Worm (Caenorhabditis elegans) whole organism, young adult: ENCODE measurements around the gene C07B5.8.

Experiments
- B0019.2 ChIP-seq: fragments of 200-800 bp; sonication (Bioruptor generic); conservative IDR thresholded peaks from 2 replicates; pipeline ENCODE4 v1.3.6; 2022; ENCODE audit warnings: missing genetic modification reagents, missing genetic modification characterization, missing compliant biosample characterization
- B0336.3 ChIP-seq: fragments of 200-800 bp; sonication (Bioruptor generic); IDR thresholded peaks from 2 replicates; pipeline ENCODE4 v1.3.6; 2022; ENCODE audit warnings: missing genetic modification characterization, missing compliant biosample characterization
- C06A6.2 ChIP-seq: fragments of 200-800 bp; sonication (Bioruptor generic); conservative IDR thresholded peaks from 2 replicates; pipeline ENCODE4 v1.3.6; 2022; ENCODE audit warnings: missing genetic modification characterization, missing compliant biosample characterization
- F52B5.7 ChIP-seq: sonication (generic microtip); optimal IDR thresholded peaks from 2 replicates; lab custom pipeline; 2016; ENCODE audit warnings: mild to moderate bottlenecking, missing genetic modification characterization, missing compliant biosample characterization
- F57A8.1 ChIP-seq: fragments of 200-800 bp; sonication (Bioruptor generic); optimal IDR thresholded peaks from 2 replicates; lab custom pipeline; 2018; ENCODE audit warnings: mild to moderate bottlenecking, missing genetic modification characterization, moderate library complexity, missing compliant biosample characterization
- Y53G8AR.9 ChIP-seq: fragments of 200-800 bp; sonication (Bioruptor generic); conservative IDR thresholded peaks from 2 replicates; pipeline ENCODE4 v1.3.6; 2022; ENCODE audit warnings: missing genetic modification reagents, missing genetic modification characterization, missing compliant biosample characterization
- ZK185.1 ChIP-seq: sonication (generic microtip); optimal IDR thresholded peaks from 2 replicates; lab custom pipeline; 2016; ENCODE audit warnings: mild to moderate bottlenecking, missing genetic modification characterization, missing compliant biosample characterization; ENCODE audit not compliant: poor library complexity, severe bottlenecking
- ama-1 ChIP-seq, 3 experiments: fragments of 150-350 bp in 1 of 3; sonication (generic microtip) in 2 of 3; optimal IDR thresholded peaks; 2 replicates each; lab custom pipeline; 2014 to 2018; ENCODE audit warnings: missing biosample characterization in 2 of 3, missing genetic modification characterization in 2 of 3, missing genetic modification reagents in 2 of 3
- aptf-2 ChIP-seq: fragments of 200-800 bp; sonication (Bioruptor generic); conservative IDR thresholded peaks from 2 replicates; pipeline ENCODE4 v1.3.6; 2022; ENCODE audit warnings: missing genetic modification reagents, missing genetic modification characterization, missing compliant biosample characterization
- aptf-3 ChIP-seq: fragments of 200-800 bp; sonication (Bioruptor generic); IDR thresholded peaks from 2 replicates; pipeline ENCODE4 v1.3.6; 2022; ENCODE audit warnings: missing genetic modification characterization, missing compliant biosample characterization
- athp-1 ChIP-seq: sonication (generic microtip); optimal IDR thresholded peaks from 2 replicates; lab custom pipeline; 2017; ENCODE audit warnings: mild to moderate bottlenecking, missing genetic modification characterization, missing compliant biosample characterization
- bed-1 ChIP-seq: fragments of 200-800 bp; sonication (Bioruptor generic); IDR thresholded peaks from 2 replicates; pipeline ENCODE4 v1.3.6; 2022; ENCODE audit warnings: missing genetic modification reagents, missing genetic modification characterization, missing compliant biosample characterization
- cebp-1 ChIP-seq, 2 experiments: fragments of 200-800 bp in 1 of 2; sonication (Bioruptor generic) in 1 of 2; sonication (generic microtip) in 1 of 2; IDR thresholded peaks in 1 of 2; optimal IDR thresholded peaks in 1 of 2; 2 replicates each; pipeline versions ENCODE4 v1.3.6 to Lab custom; 2017 to 2022; ENCODE audit warnings: missing compliant biosample characterization in 2 of 2, missing genetic modification characterization in 2 of 2, mild to moderate bottlenecking in 1 of 2, missing genetic modification reagents in 1 of 2, moderate library complexity in 1 of 2
- ceh-100 ChIP-seq: fragments of 200-800 bp; sonication (Bioruptor generic); IDR thresholded peaks from 2 replicates; pipeline ENCODE4 v1.3.6; 2022; ENCODE audit warnings: missing genetic modification reagents, missing genetic modification characterization, missing compliant biosample characterization
- ekl-4 ChIP-seq: fragments of 200-800 bp; sonication (Bioruptor generic); IDR thresholded peaks from 2 replicates; pipeline ENCODE4 v1.3.6; 2022; ENCODE audit warnings: missing genetic modification reagents, missing genetic modification characterization, missing compliant biosample characterization
- hlh-12 ChIP-seq: sonication (generic microtip); optimal IDR thresholded peaks from 2 replicates; lab custom pipeline; 2016; ENCODE audit warnings: missing genetic modification characterization, missing compliant biosample characterization
- hmg-1.2 ChIP-seq: fragments of 200-800 bp; sonication (Bioruptor generic); IDR thresholded peaks from 2 replicates; pipeline ENCODE4 v1.3.6; 2022; ENCODE audit warnings: missing genetic modification reagents, missing genetic modification characterization, missing compliant biosample characterization
- hmg-20 ChIP-seq: fragments of 200-800 bp; sonication (Bioruptor generic); IDR thresholded peaks from 2 replicates; pipeline ENCODE4 v1.3.6; 2022; ENCODE audit warnings: missing genetic modification reagents, missing genetic modification characterization, missing compliant biosample characterization
- lsl-1 ChIP-seq: fragments of 200-800 bp; sonication (Bioruptor generic); optimal IDR thresholded peaks from 2 replicates; lab custom pipeline; 2018; ENCODE audit warnings: mild to moderate bottlenecking, missing genetic modification characterization, moderate library complexity, missing compliant biosample characterization
- madf-10 ChIP-seq: sonication (generic microtip); optimal IDR thresholded peaks from 2 replicates; lab custom pipeline; 2016; ENCODE audit warnings: mild to moderate bottlenecking, missing genetic modification characterization, missing compliant biosample characterization
- madf-3 ChIP-seq: fragments of 200-800 bp; sonication (Bioruptor generic); IDR thresholded peaks from 2 replicates; pipeline ENCODE4 v1.3.6; 2022; ENCODE audit warnings: missing genetic modification reagents, missing genetic modification characterization, missing compliant biosample characterization
- mel-28 ChIP-seq: sonication (generic microtip); optimal IDR thresholded peaks from 2 replicates; lab custom pipeline; 2016; ENCODE audit warnings: borderline replicate concordance, mild to moderate bottlenecking, missing genetic modification characterization, missing compliant biosample characterization
- nfya-1 ChIP-seq: sonication (generic microtip); optimal IDR thresholded peaks from 2 replicates; lab custom pipeline; 2017; ENCODE audit warnings: antibody characterized with exemption, missing compliant biosample characterization, missing genetic modification characterization, borderline replicate concordance; ENCODE audit not compliant: insufficient read depth
- nhr-80 ChIP-seq: sonication (generic microtip); optimal IDR thresholded peaks from 2 replicates; lab custom pipeline; 2016; ENCODE audit warnings: missing genetic modification characterization, missing compliant biosample characterization
- snpc-1.1 ChIP-seq: sonication (generic microtip); optimal IDR thresholded peaks from 2 replicates; lab custom pipeline; 2017; ENCODE audit warnings: missing genetic modification characterization, mild to moderate bottlenecking, missing compliant biosample characterization, antibody characterized with exemption, moderate library complexity, missing genotype, missing genetic modification reagents; ENCODE audit not compliant: insufficient read depth
- snpc-1.3 ChIP-seq: sonication (generic microtip); optimal IDR thresholded peaks from 2 replicates; lab custom pipeline; 2017; ENCODE audit warnings: missing genetic modification characterization, mild to moderate bottlenecking, missing compliant biosample characterization, antibody characterized with exemption, moderate library complexity, missing genotype, missing genetic modification reagents; ENCODE audit not compliant: insufficient read depth
- tlf-1 ChIP-seq: fragments of 200-800 bp; sonication (Bioruptor generic); optimal IDR thresholded peaks from 2 replicates; lab custom pipeline; 2018; ENCODE audit warnings: mild to moderate bottlenecking, missing genetic modification characterization, missing compliant biosample characterization
- ztf-3 ChIP-seq: fragments of 200-800 bp; sonication (Bioruptor generic); optimal IDR thresholded peaks from 2 replicates; lab custom pipeline; 2018; ENCODE audit warnings: mild to moderate bottlenecking, missing genetic modification characterization, missing compliant biosample characterization

Gene C07B5.8

DNA sequence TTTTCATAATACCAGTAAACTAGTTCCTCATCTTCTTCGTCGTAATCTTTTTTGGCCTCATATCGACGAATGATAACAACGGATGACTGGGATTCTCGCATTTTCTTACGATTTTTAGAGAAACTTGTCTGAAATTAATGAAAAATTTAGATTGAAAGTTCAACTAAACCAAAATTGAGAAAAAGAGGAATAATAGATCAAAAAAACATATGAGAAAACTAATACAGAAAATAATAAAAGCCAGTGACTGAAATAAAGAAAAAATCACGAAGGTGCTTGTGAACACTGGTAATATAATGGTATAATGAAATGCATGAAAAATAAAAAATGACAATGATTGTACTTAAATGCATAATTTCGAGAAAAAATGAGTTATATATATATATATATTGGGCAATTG, at the start of gene C07B5.8:
TSS of gene C07B5.8 (minus strand) at position 101 of the 400 bp plus-strand sequence.
- TF ChIP-seq hmg-1.2 (GFP tag; lab: Robert Waterston, UW): no peak
- no peak for TF ChIP-seq lsl-1 (GFP tag; lab: Kevin White, UChicago)
- TF ChIP-seq cebp-1 (GFP tag; IDR thresholded peaks at IDR 0.05; lab: Robert Waterston, UW): no peak
- TF ChIP-seq cebp-1 (tag; optimal IDR thresholded peaks at IDR 0.05; lab: Kevin White, UChicago): no peak
- TF ChIP-seq F52B5.7 (tag; lab: Kevin White, UChicago): no peak
- no peak for TF ChIP-seq bed-1 (GFP tag; lab: Robert Waterston, UW)
- no peak for TF ChIP-seq aptf-2 (GFP tag; lab: Robert Waterston, UW)
- TF ChIP-seq hlh-12 (tag; lab: Kevin White, UChicago): no peak
- TF ChIP-seq ama-1 (optimal IDR thresholded peaks at IDR 0.05; lab: Kevin White, UChicago): no peak
- TF ChIP-seq ama-1 (GFP tag; optimal IDR thresholded peaks at IDR 0.05; lab: Kevin White, UChicago): no peak
- no peak for TF ChIP-seq snpc-1.3 (tag; lab: Kevin White, UChicago)
- TF ChIP-seq Y53G8AR.9 (GFP tag; lab: Robert Waterston, UW): no peak
- TF ChIP-seq B0019.2 (GFP tag; lab: Robert Waterston, UW): no peak
- TF ChIP-seq nfya-1: no peak
- TF ChIP-seq aptf-3 (GFP tag; lab: Robert Waterston, UW): no peak
- TF ChIP-seq madf-10 (tag; lab: Kevin White, UChicago): no peak
- no peak for TF ChIP-seq ztf-3 (GFP tag; lab: Kevin White, UChicago)

DNA sequence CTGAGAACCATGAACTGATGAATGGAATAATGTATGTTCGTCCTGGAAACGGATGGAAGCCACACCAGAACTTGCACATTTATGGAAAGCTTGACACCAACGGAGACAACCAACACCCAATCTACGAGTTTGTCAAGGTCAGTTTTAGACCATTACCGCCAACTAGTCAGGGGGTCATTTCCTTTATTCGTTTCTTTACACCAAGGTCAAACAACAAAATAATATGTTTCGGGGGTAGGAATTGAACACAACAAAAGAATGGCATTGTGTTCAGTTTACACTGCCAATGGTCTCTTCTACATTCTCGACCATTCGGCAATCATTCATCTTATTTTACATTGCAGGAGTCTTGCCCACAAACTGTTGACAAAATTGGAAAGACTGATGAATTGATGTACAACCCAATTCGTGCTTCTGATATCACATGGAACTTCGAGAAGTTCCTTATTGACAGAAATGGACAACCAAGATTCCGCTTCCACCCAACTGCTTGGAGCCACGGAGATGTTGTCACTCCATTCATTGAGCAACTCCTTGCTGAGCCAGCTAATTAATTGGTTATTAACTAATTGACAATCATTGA, 49.1 kb upstream of the C07B5.8 start:
- TF ChIP-seq hmg-20 (GFP tag; lab: Robert Waterston, UW) (no peak), athp-1 (tag; lab: Kevin White, UChicago) (no peak), ZK185.1 (tag; lab: Kevin White, UChicago) (no peak), tlf-1 (GFP tag; lab: Kevin White, UChicago) (no peak), ekl-4 (GFP tag; lab: Robert Waterston, UW) (no peak)

DNA sequence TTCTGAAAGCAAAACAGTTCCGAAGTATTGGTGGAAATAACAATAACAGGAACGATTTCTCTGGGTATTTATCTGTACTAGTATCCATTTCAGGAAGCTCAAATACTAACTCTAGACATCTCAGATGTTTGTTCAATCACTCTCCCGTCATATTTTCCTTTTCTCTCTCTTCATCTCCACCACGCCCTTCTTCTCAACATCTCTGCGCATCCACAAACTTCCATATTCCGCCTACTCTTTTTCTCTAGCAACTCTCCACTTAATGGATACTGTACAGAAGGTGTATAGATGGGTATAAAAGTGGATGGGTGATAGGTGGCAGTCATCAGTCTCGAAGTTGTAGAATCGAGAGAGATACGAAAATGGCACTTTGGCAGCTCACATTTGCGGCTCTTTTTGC, 47.8 kb upstream of the C07B5.8 start, which contains the start of gene gpx-5:
TSS of gene gpx-5 (plus strand) at position 336 of the 400 bp plus-strand sequence.
- TF ChIP-seq ceh-100 (GFP tag; lab: Robert Waterston, UW): no peak
- TF ChIP-seq ztf-3 (GFP tag; lab: Kevin White, UChicago): no peak
- TF ChIP-seq B0336.3 (GFP tag; lab: Robert Waterston, UW): no peak
- TF ChIP-seq C06A6.2 (GFP tag; lab: Robert Waterston, UW): no peak
- TF ChIP-seq cebp-1 (GFP tag; IDR thresholded peaks at IDR 0.05; lab: Robert Waterston, UW): no peak
- no peak for TF ChIP-seq cebp-1 (tag; optimal IDR thresholded peaks at IDR 0.05; lab: Kevin White, UChicago)
- TF ChIP-seq mel-28 (tag; lab: Kevin White, UChicago): no peak
- no peak for TF ChIP-seq madf-3 (GFP tag; lab: Robert Waterston, UW)
- TF ChIP-seq, all 124 proteins: peak for 0

DNA sequence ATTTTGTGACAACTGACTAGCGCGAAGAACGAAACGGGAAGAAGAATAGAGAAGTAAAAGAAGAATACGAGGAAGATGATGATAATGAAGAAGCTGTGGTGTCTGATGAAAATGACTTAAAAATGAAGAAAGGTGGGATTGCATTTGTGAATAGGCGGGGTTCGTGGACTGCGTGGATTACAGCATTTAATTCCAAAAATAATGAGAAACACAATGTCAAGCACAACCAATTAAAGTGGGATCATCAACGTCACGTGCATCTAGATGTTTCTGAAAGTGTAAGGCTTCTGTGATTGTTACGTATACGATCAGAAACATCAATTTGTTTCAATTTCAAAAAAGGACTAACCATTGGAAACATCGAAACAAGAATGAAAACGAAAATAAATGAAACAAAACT, 40.4 kb upstream of the C07B5.8 start, which contains the start of gene glb-17:
TSS of gene glb-17 (minus strand) at position 101 of the 400 bp plus-strand sequence.
- no peak for TF ChIP-seq F57A8.1 (GFP tag; lab: Kevin White, UChicago)

DNA sequence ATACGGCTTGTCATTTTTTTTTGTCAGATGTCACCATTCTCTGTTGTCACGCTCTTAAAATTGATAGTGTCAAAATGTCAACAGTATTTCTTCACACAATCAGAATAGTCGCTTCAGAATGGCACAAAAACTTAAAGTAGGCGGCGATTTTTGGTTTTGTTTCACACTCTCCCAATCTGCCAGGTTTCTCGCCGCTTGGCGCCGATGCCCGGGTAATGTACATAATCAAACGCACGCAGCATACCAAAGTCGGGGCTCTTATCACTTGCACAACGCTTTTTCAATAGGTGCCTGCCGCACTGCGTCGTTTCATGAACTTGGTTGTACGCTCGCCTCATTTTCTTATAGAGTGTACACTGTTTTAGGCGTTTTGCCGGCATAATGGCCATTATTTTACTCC, 32.0 kb upstream of the C07B5.8 start:
- TF ChIP-seq nhr-80 (tag; lab: Kevin White, UChicago): peak; percentile 91
- TF ChIP-seq snpc-1.1: no peak
